Worm (Caenorhabditis elegans): ENCODE results near the gene tbb-1.

DNA sequence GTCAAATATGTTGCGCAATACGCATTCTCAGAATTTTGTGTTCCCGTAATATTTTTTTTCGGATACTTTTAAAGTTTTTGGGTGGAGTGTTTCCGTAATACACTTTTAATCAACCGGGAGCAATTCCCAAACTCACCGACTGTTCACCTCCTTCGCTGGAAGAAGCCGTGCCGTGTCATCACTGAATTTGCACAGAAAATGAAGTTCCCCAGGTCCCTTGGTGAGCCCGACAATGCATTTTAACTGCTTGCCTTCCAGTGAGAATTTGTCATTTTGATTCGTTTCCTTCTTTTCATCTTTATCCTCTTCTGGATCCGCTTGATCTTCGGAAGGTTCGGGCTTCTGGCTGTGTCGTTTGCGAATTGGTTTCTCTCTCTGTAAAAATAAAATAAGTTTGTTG is 12.1 kb upstream of the tbb-1 start:
- no peak for TF ChIP-seq flt-1 (GFP tag; IDR thresholded peaks at IDR 0.05)
- no peak for TF ChIP-seq med-1 (GFP tag; optimal IDR thresholded peaks at IDR 0.05; ENCODE audit: insufficient read depth)
- no peak for TF ChIP-seq ztf-23 (GFP tag; IDR thresholded peaks at IDR 0.05)
- TF ChIP-seq klf-2 (GFP tag; conservative IDR thresholded peaks at IDR 0.05) = no peak
- no peak for TF ChIP-seq ref-1 (GFP tag; conservative IDR thresholded peaks at IDR 0.05)
- no peak for TF ChIP-seq ztf-29 (GFP tag; IDR thresholded peaks at IDR 0.05)
- TF ChIP-seq T22C8.4 (GFP tag; IDR thresholded peaks at IDR 0.05) = no peak
- no peak for TF ChIP-seq cog-1 (tag; optimal IDR thresholded peaks at IDR 0.05)
